Fruit fly (Drosophila melanogaster): ENCODE results near the gene mri.

The mri gene

dm6 chr3L:224004-224951, 24.3 kb downstream of the mri start (continued):
- peak; percentile 68; the same call in 3 of the 4 replicates for TF ChIP-seq chinmo (GFP tag; IDR thresholded peaks at IDR 0.05; ENCODE audit: partially characterized antibody)
- TF ChIP-seq lab (GFP tag; optimal IDR thresholded peaks at IDR 0.05): peak; percentile 16
- peak; percentile 1 for TF ChIP-seq fd64A (GFP tag; optimal IDR thresholded peaks at IDR 0.05)
- no peak for TF ChIP-seq Sin3A (optimal IDR thresholded peaks at IDR 0.05)
- no peak for TF ChIP-seq CG12155 (GFP tag; optimal IDR thresholded peaks at IDR 0.05)
- TF ChIP-seq CG14965 (GFP tag; optimal IDR thresholded peaks at IDR 0.05; ENCODE audit: borderline replicate concordance): no peak
- no peak for TF ChIP-seq CG4404 (GFP tag; IDR thresholded peaks at IDR 0.05)
- no peak for TF ChIP-seq sc (optimal IDR thresholded peaks at IDR 0.05)
- no peak for TF ChIP-seq sc (GFP tag; optimal IDR thresholded peaks at IDR 0.05)
- TF ChIP-seq Mes4 (GFP tag; optimal IDR thresholded peaks at IDR 0.05): no peak
- TF ChIP-seq knrl (GFP tag; IDR thresholded peaks at IDR 0.05; ENCODE audit: partially characterized antibody): 0 out of 3 replicates have a peak, but pooled peaks have one; percentile 36
- TF ChIP-seq CG17912 (GFP tag; optimal IDR thresholded peaks at IDR 0.05): no peak
- no peak for TF ChIP-seq en (GFP tag; optimal IDR thresholded peaks at IDR 0.05)
- peak; percentile 81 for TF ChIP-seq CG8924 (tag; optimal IDR thresholded peaks at IDR 0.05)
- TF ChIP-seq Meics (GFP tag; optimal IDR thresholded peaks at IDR 0.05): peak; percentile 31
- peak; percentile 32; the same call in 1 of the 4 replicates for TF ChIP-seq Dll (GFP tag; IDR thresholded peaks at IDR 0.05; ENCODE audit: partially characterized antibody)
- TF ChIP-seq CG1832 (GFP tag; optimal IDR thresholded peaks at IDR 0.05): peak; percentile 52
- TF ChIP-seq Taf1 (GFP tag; IDR thresholded peaks at IDR 0.05): 0 out of 2 replicates have a peak, but pooled peaks have one; percentile 19
- no peak for TF ChIP-seq CG15073 (GFP tag; optimal IDR thresholded peaks at IDR 0.05)
- TF ChIP-seq fru (optimal IDR thresholded peaks at IDR 0.05): no peak
- TF ChIP-seq CG2120 (GFP tag; optimal IDR thresholded peaks at IDR 0.05): no peak
- peak; percentile 56 for TF ChIP-seq CG9727 (GFP tag; optimal IDR thresholded peaks at IDR 0.05)
- peak; percentile 6 for TF ChIP-seq BtbVII (GFP tag; optimal IDR thresholded peaks at IDR 0.05)
- TF ChIP-seq CG12391 (tag; optimal IDR thresholded peaks at IDR 0.05): no peak
- TF ChIP-seq dmrt11E (tag; optimal IDR thresholded peaks at IDR 0.05): no peak
- TF ChIP-seq CG4424 (GFP tag; optimal IDR thresholded peaks at IDR 0.05): no peak
- no peak for TF ChIP-seq CG9932 (GFP tag; IDR thresholded peaks at IDR 0.05)
- TF ChIP-seq CG2199 (GFP tag; IDR thresholded peaks at IDR 0.05): peak; percentile 74; the same call in 1 of the 3 replicates
- peak; percentile 43 for TF ChIP-seq CG7987 (GFP tag; optimal IDR thresholded peaks at IDR 0.05)
- no peak for TF ChIP-seq Rx (GFP tag; IDR thresholded peaks at IDR 0.05)
- TF ChIP-seq CG7928 (GFP tag; optimal IDR thresholded peaks at IDR 0.05): no peak
- TF ChIP-seq jing (GFP tag; optimal IDR thresholded peaks at IDR 0.05): no peak
- TF ChIP-seq CG18599 (GFP tag; optimal IDR thresholded peaks at IDR 0.05): peak; percentile 28
- no peak for TF ChIP-seq disco-r (GFP tag; optimal IDR thresholded peaks at IDR 0.05)
- no peak for TF ChIP-seq CG7745 (tag; optimal IDR thresholded peaks at IDR 0.05)
- peak; percentile 89 for TF ChIP-seq cg (GFP tag; optimal IDR thresholded peaks at IDR 0.05)
- TF ChIP-seq unpg (GFP tag; optimal IDR thresholded peaks at IDR 0.05): peak; percentile 32
- no peak for TF ChIP-seq CG31441 (GFP tag; IDR thresholded peaks at IDR 0.05)
- TF ChIP-seq CTCF (GFP tag; optimal IDR thresholded peaks at IDR 0.05): no peak
- TF ChIP-seq lilli (GFP tag; optimal IDR thresholded peaks at IDR 0.05): peak; percentile 78
- TF ChIP-seq CG17328 (GFP tag; IDR thresholded peaks at IDR 0.05): peak; percentile 30; the same call in 1 of the 2 replicates
- TF ChIP-seq NfI (GFP tag; optimal IDR thresholded peaks at IDR 0.05): no peak
- TF ChIP-seq ash1 (GFP tag; optimal IDR thresholded peaks at IDR 0.05): no peak
- no peak for TF ChIP-seq CG15269 (tag; optimal IDR thresholded peaks at IDR 0.05)
- TF ChIP-seq MBD-R2 (GFP tag; IDR thresholded peaks at IDR 0.05): no peak
- peak; percentile 8 for TF ChIP-seq jumu (GFP tag; optimal IDR thresholded peaks at IDR 0.05)
- TF ChIP-seq Lhr (GFP tag; optimal IDR thresholded peaks at IDR 0.05): no peak
- TF ChIP-seq CG12942 (GFP tag; optimal IDR thresholded peaks at IDR 0.05): no peak
- peak; percentile 52 for TF ChIP-seq CG18619 (GFP tag; optimal IDR thresholded peaks at IDR 0.05)

Data from whole organism, embryonic.